Worm (Caenorhabditis elegans) whole organism, L4/young adult: ENCODE measurements around the gene F35E12.9.

ENCODE experiments used
- W03F9.2 ChIP-seq: fragments of 150-350 bp; optimal IDR thresholded peaks from 2 replicates; lab custom pipeline; 2014; ENCODE audit warnings: missing biosample characterization, missing genetic modification characterization
- dao-5 ChIP-seq: sonication (generic microtip); optimal IDR thresholded peaks from 2 replicates; lab custom pipeline; 2016; ENCODE audit warnings: missing genotype, missing genetic modification characterization, moderate library complexity, missing compliant biosample characterization
- him-1 ChIP-seq: sonication (generic microtip); optimal IDR thresholded peaks from 2 replicates; lab custom pipeline; 2016; ENCODE audit warnings: missing genotype, missing genetic modification reagents, missing genetic modification characterization, missing compliant biosample characterization

DNA sequence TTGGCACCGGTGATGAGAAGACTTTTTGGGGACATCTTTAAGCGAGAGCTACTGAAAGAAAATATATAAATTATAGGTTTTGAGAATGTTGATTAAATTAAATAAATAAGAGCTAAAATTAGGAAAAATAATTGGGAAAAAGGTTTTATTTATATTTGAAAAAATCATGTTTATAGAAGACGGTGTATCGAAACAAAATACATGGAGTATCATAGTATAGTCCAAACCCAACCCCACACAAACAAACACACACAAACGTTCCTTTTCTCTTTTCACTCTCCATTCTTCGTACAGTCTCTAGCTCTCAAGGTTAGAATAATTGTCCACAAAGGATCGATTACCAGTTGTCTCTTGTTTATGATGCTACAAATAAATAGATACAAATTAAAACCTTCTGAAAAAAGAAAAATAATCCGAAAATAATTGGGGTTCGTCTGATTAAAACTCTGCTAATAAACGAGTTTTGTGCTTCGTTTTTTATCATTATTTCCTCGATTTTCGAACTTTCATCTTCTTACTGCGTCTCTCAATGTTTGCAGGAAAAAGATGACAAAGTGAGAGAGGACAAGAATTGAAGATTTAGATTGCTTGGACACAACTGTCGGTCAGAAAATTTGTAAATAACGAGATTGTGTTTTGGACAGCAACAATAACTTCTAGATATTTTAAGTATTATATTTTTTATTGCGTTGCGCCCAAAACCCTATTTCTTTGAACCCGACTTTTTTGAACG, 11.6 kb upstream of the F35E12.9 start, which contains the start of gene F20G2.2:
- no peak for TF ChIP-seq dao-5 (tag; lab: Kevin White, UChicago)
- no peak for TF ChIP-seq him-1
- TF ChIP-seq W03F9.2 (tag; lab: Kevin White, UChicago), result no peak
